Worm (Caenorhabditis elegans): ENCODE measurements around the gene Y37D8A.29.

The Y37D8A.29 gene

DNA sequence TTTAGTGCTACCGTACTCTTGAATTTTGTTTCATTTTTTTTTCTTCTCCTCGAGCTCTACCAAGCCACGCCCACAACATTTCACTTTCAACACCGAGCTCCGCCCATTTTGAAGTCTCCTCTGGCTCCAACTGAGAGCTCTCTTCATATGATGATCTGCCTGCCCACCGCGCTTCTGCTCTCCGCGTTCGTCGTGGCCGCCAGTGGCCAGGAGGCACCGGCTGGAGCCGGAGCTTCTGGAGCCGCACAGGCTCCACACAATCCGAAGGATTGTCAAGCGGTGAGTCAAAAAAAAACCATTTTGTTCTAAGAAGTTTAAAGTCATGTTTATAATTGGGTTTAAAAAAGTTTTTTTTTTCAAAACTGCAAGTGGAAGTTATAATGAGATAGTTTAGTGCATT lies 18.9 kb upstream of the Y37D8A.29 start, which contains the start of gene flp-14:
TSS of gene flp-14 (plus strand) at position 146 of the 400 bp plus-strand sequence.
- TF ChIP-seq unc-62 (GFP tag; optimal IDR thresholded peaks at IDR 0.05) (no peak), unc-120 (tag; optimal IDR thresholded peaks at IDR 0.05; ENCODE audit: poor library complexity, severe bottlenecking) (no peak), ceh-43 (GFP tag; optimal IDR thresholded peaks at IDR 0.05) (no peak)

DNA sequence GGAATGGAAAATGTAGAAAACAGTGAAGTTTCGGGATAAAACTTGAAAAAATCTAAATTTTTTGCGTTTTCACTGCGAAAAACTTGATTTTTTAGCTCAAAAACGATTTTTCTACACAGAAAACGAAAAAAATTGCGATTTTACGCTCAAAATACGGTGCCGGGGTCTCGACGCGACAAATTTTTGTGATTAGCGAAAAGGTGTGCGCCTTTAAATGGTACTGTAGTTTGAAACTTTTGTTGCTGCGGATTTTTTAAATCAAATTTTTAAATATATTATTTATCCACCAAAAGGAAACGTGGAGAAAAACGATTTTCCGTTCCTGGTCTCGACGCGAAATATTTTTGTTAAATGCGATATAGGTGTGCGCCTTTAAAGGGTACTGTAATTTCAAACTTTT lies 15.7 kb upstream of the Y37D8A.29 start:
- TF ChIP-seq ztf-11 (tag; optimal IDR thresholded peaks at IDR 0.05) (no peak), nhr-237 (tag; optimal IDR thresholded peaks at IDR 0.05) (no peak), unc-39 (tag; optimal IDR thresholded peaks at IDR 0.05) (no peak), pha-4 (tag; optimal IDR thresholded peaks at IDR 0.05) (no peak), tbx-8 (GFP tag; optimal IDR thresholded peaks at IDR 0.05) (no peak), lin-13 (tag; optimal IDR thresholded peaks at IDR 0.05) (no peak), nhr-12 (tag; optimal IDR thresholded peaks at IDR 0.05) (no peak)

DNA sequence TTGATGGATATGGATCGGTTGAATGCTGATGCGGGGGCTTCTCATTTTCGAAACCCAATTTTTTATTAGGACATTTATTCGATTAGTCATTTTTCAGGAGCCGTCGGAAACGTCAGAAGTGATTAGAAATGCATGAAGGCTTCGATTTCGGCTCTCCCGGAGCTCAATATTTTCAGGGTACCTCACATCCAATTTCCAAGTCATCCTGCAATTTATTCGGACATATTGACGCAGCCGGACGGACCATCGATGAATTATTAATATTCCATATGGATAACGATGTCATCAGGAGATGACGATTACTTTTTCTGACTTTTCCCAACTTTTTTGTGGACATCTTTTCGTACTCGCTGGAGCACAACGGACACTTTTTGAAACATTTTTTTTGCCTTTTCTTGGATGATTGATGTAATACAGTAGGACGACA lies 15.1 kb upstream of the Y37D8A.29 start:
- TF ChIP-seq cnd-1 (tag; optimal IDR thresholded peaks at IDR 0.05) = no peak
- TF ChIP-seq pha-4 (tag; optimal IDR thresholded peaks at IDR 0.05) = no peak
- no peak for TF ChIP-seq tbx-8 (GFP tag; optimal IDR thresholded peaks at IDR 0.05)

DNA sequence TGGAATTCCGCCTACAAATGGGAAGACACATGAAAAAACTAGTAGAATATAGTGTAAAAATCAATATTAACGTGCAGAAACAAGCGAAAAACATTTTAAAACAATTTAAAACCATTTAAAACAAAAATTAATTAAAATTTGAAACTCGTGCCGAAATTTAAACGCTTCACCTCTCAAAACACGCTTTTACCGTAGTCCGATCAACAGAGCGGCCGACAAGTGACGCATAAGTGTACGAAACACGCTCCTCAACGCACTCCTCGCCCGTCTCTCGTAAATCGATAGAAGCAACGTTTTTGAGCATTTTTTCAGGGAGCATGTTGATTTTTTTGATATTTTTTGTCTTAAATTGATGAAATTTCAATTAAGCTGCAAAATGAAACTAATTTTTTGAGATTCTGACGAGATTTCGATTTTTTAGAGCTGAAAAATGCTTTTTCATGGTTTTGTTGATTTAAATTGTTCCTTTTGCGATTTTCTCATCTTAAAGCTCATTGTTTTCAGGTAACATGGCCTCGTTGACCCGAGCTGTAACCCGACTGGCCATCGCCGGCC lies 13.6 kb upstream of the Y37D8A.29 start, which contains the start of gene cox-5A:
TSS of gene cox-5A (plus strand) at position 505 of the 555 bp plus-strand sequence.
- peak; percentile 59 for TF ChIP-seq ham-2 (GFP tag; optimal IDR thresholded peaks at IDR 0.05)
- peak; percentile 75 for TF ChIP-seq M03D4.4 (tag; optimal IDR thresholded peaks at IDR 0.05)
- TF ChIP-seq nhr-237 (tag; optimal IDR thresholded peaks at IDR 0.05) = peak; percentile 97
- peak; percentile 40 for TF ChIP-seq unc-120 (tag; optimal IDR thresholded peaks at IDR 0.05; ENCODE audit: poor library complexity, severe bottlenecking)
- TF ChIP-seq cnd-1 (tag; optimal IDR thresholded peaks at IDR 0.05) = peak; percentile 65
- peak; percentile 98 for TF ChIP-seq mep-1 (tag; optimal IDR thresholded peaks at IDR 0.05)
- TF ChIP-seq ceh-83 (GFP tag; optimal IDR thresholded peaks at IDR 0.05) = peak; percentile 76
- TF ChIP-seq ceh-43 (GFP tag; optimal IDR thresholded peaks at IDR 0.05) = peak; percentile 76
- TF ChIP-seq hlh-1 (tag; optimal IDR thresholded peaks at IDR 0.05) = peak; percentile 81
- no peak for TF ChIP-seq blmp-1 (tag; optimal IDR thresholded peaks at IDR 0.05)
- TF ChIP-seq ces-1 (GFP tag; optimal IDR thresholded peaks at IDR 0.05) = peak; percentile 96
- no peak for TF ChIP-seq bed-3 (GFP tag; optimal IDR thresholded peaks at IDR 0.05)
- peak; percentile 99 for TF ChIP-seq lin-13 (tag; optimal IDR thresholded peaks at IDR 0.05)
- no peak for TF ChIP-seq zip-8 (tag; optimal IDR thresholded peaks at IDR 0.05)
- peak; percentile 83 for TF ChIP-seq unc-62 (GFP tag; optimal IDR thresholded peaks at IDR 0.05)
- peak; percentile 100 for TF ChIP-seq lsy-2 (tag; optimal IDR thresholded peaks at IDR 0.05)
- TF ChIP-seq nhr-76 (tag; optimal IDR thresholded peaks at IDR 0.05) = peak; percentile 9
- peak; percentile 89 for TF ChIP-seq mls-2 (tag; optimal IDR thresholded peaks at IDR 0.05)
- TF ChIP-seq elt-1 (tag; optimal IDR thresholded peaks at IDR 0.05; ENCODE audit: borderline replicate concordance, insufficient read depth) = no peak
- TF ChIP-seq unc-39 (tag; optimal IDR thresholded peaks at IDR 0.05) = no peak
- peak; percentile 78 for TF ChIP-seq ztf-11 (tag; optimal IDR thresholded peaks at IDR 0.05)
- no peak for TF ChIP-seq flh-1 (GFP tag; optimal IDR thresholded peaks at IDR 0.05)
- TF ChIP-seq pha-4 (tag; optimal IDR thresholded peaks at IDR 0.05) = peak; percentile 98
- TF ChIP-seq snpc-4 (tag; optimal IDR thresholded peaks at IDR 0.05) = no peak
- peak; percentile 90 for TF ChIP-seq sptf-1 (tag; optimal IDR thresholded peaks at IDR 0.05)
- peak; percentile 67 for TF ChIP-seq elt-3 (tag; optimal IDR thresholded peaks at IDR 0.05)
- peak; percentile 98 for TF ChIP-seq ceh-39 (tag; optimal IDR thresholded peaks at IDR 0.05)
- no peak for TF ChIP-seq sem-2 (GFP tag; optimal IDR thresholded peaks at IDR 0.05)
- TF ChIP-seq mab-5 (tag; optimal IDR thresholded peaks at IDR 0.05) = peak; percentile 80
- peak; percentile 73 for TF ChIP-seq drap-1 (GFP tag; optimal IDR thresholded peaks at IDR 0.05)
- TF ChIP-seq nhr-12 (tag; optimal IDR thresholded peaks at IDR 0.05) = no peak
- TF ChIP-seq lin-32 (GFP tag; optimal IDR thresholded peaks at IDR 0.05) = no peak
- TF ChIP-seq nhr-2 (tag; optimal IDR thresholded peaks at IDR 0.05) = peak; percentile 40
- TF ChIP-seq tbx-8 (GFP tag; optimal IDR thresholded peaks at IDR 0.05) = no peak
- no peak for TF ChIP-seq nhr-28 (tag; optimal IDR thresholded peaks at IDR 0.05)

Measured in whole organism, mixed stage, embryonic.